Fruit fly (Drosophila melanogaster): ENCODE measurements around the gene Ndc80.

Gene Ndc80

dm6 chrX:13644696-13645393 lies 33.0 kb upstream of the Ndc80 start (continued):
- TF ChIP-seq pita (GFP tag; optimal IDR thresholded peaks at IDR 0.05) (no peak), usp (GFP tag; optimal IDR thresholded peaks at IDR 0.05) (no peak), wek (GFP tag; optimal IDR thresholded peaks at IDR 0.05) (no peak), CG7556 (GFP tag; optimal IDR thresholded peaks at IDR 0.05) (peak; percentile 21), Bdp1 (GFP tag; optimal IDR thresholded peaks at IDR 0.05) (no peak), jing (GFP tag; optimal IDR thresholded peaks at IDR 0.05) (no peak), ftz-f1 (GFP tag; optimal IDR thresholded peaks at IDR 0.05) (no peak), CG11560 (tag; IDR thresholded peaks at IDR 0.05) (no peak), NC2β (GFP tag; optimal IDR thresholded peaks at IDR 0.05) (no peak), tup (GFP tag; optimal IDR thresholded peaks at IDR 0.05) (no peak), Chrac-16 (GFP tag; optimal IDR thresholded peaks at IDR 0.05) (no peak), CG6689 (GFP tag; IDR thresholded peaks at IDR 0.05) (no peak), YL-1 (GFP tag; optimal IDR thresholded peaks at IDR 0.05) (peak; percentile 1), CG4360 (GFP tag; IDR thresholded peaks at IDR 0.05) (0 out of 2 replicates have a peak, but pooled peaks have one; percentile 22), Adf1 (GFP tag; IDR thresholded peaks at IDR 0.05) (no peak), CG15269 (tag; optimal IDR thresholded peaks at IDR 0.05) (peak; percentile 52), NFAT (GFP tag; IDR thresholded peaks at IDR 0.05) (no peak), CG16863 (GFP tag; optimal IDR thresholded peaks at IDR 0.05) (no peak), Dll (GFP tag; IDR thresholded peaks at IDR 0.05; ENCODE audit: partially characterized antibody) (no peak), CG6683 (GFP tag; optimal IDR thresholded peaks at IDR 0.05) (no peak), klu (GFP tag; IDR thresholded peaks at IDR 0.05) (no peak), CG2875 (GFP tag; optimal IDR thresholded peaks at IDR 0.05) (peak; percentile 69), CG12659 (GFP tag; optimal IDR thresholded peaks at IDR 0.05) (peak; percentile 16), wdn (GFP tag; IDR thresholded peaks at IDR 0.05) (no peak), her (GFP tag; optimal IDR thresholded peaks at IDR 0.05) (no peak), CG17612 (GFP tag; IDR thresholded peaks at IDR 0.05) (no peak), CG6272 (GFP tag; IDR thresholded peaks at IDR 0.05) (no peak), dpn (GFP tag; optimal IDR thresholded peaks at IDR 0.05) (no peak), CG18764 (GFP tag; optimal IDR thresholded peaks at IDR 0.05) (peak; percentile 17), CG6854 (GFP tag; optimal IDR thresholded peaks at IDR 0.05) (peak; percentile 33), ato (GFP tag; IDR thresholded peaks at IDR 0.05; ENCODE audit: partially characterized antibody) (no peak), schlank (tag; optimal IDR thresholded peaks at IDR 0.05) (no peak), CG4707 (GFP tag; optimal IDR thresholded peaks at IDR 0.05) (peak; percentile 54), CG18262 (tag; optimal IDR thresholded peaks at IDR 0.05) (peak; percentile 19), Fer1 (GFP tag; optimal IDR thresholded peaks at IDR 0.05) (peak; percentile 32), cg (GFP tag; optimal IDR thresholded peaks at IDR 0.05) (no peak), grau (tag; optimal IDR thresholded peaks at IDR 0.05) (peak; percentile 23), Hey (tag; optimal IDR thresholded peaks at IDR 0.05) (no peak), tap (tag; optimal IDR thresholded peaks at IDR 0.05) (no peak), Lim3 (GFP tag; IDR thresholded peaks at IDR 0.05) (no peak), Gsc (GFP tag; IDR thresholded peaks at IDR 0.05) (no peak), luna (GFP tag; optimal IDR thresholded peaks at IDR 0.05) (no peak), E2f2 (GFP tag; IDR thresholded peaks at IDR 0.05) (no peak), Hmr (GFP tag; optimal IDR thresholded peaks at IDR 0.05) (peak; percentile 40), CG12155 (GFP tag; optimal IDR thresholded peaks at IDR 0.05) (no peak), hbn (GFP tag; IDR thresholded peaks at IDR 0.05; ENCODE audit: partially characterized antibody) (no peak), NfI (GFP tag; optimal IDR thresholded peaks at IDR 0.05) (no peak), ase (GFP tag; IDR thresholded peaks at IDR 0.05) (no peak), CG12942 (GFP tag; optimal IDR thresholded peaks at IDR 0.05) (no peak), CG10274 (GFP tag; optimal IDR thresholded peaks at IDR 0.05) (no peak), CkIIα-i1 (GFP tag; IDR thresholded peaks at IDR 0.05) (no peak)
